Fruit fly (Drosophila melanogaster) whole organism, pupa: Measurements from ENCODE around the gene D.

Experiments
- CG10348 ChIP-seq: fragments of 200-800 bp; sonication (Bioruptor generic); IDR thresholded peaks from 2 replicates; pipeline ENCODE4 v1.3.6; 2022; ENCODE audit warnings: missing biosample characterization, missing genetic modification characterization
- CG12605 ChIP-seq: fragments of 200-800 bp; sonication (Bioruptor generic); IDR thresholded peaks from 2 replicates; pipeline ENCODE4 v1.3.6; 2022; ENCODE audit warnings: missing biosample characterization, missing genetic modification characterization
- CG13204 ChIP-seq: fragments of 200-800 bp; sonication (Bioruptor generic); optimal IDR thresholded peaks from 2 replicates; lab custom pipeline; 2018; ENCODE audit warnings: missing biosample characterization, mild to moderate bottlenecking, missing genetic modification characterization, moderate library complexity
- CG14655 ChIP-seq: fragments of 200-800 bp; sonication (Bioruptor generic); optimal IDR thresholded peaks from 3 replicates; lab custom pipeline; 2017; ENCODE audit warnings: mild to moderate bottlenecking, missing biosample characterization, missing genetic modification reagents, missing genetic modification characterization
- CG15710 ChIP-seq: fragments of 200-800 bp; sonication (Bioruptor generic); optimal IDR thresholded peaks from 2 replicates; lab custom pipeline; 2018; ENCODE audit warnings: missing biosample characterization, mild to moderate bottlenecking, missing genetic modification characterization, moderate library complexity
- CG17806 ChIP-seq: fragments of 200-800 bp; sonication (Bioruptor generic); optimal IDR thresholded peaks from 2 replicates; lab custom pipeline; 2018; ENCODE audit warnings: missing biosample characterization, mild to moderate bottlenecking, missing genetic modification characterization, moderate library complexity
- CG32121 ChIP-seq: fragments of 200-800 bp; sonication (Bioruptor generic); IDR thresholded peaks from 2 replicates; pipeline ENCODE4 v1.3.6; 2022; ENCODE audit warnings: missing biosample characterization, missing genetic modification characterization
- CG34367 ChIP-seq: fragments of 200-800 bp; sonication (Bioruptor generic); optimal IDR thresholded peaks from 2 replicates; lab custom pipeline; 2018; ENCODE audit warnings: missing biosample characterization, mild to moderate bottlenecking, missing genetic modification characterization
- CG4496 ChIP-seq: fragments of 200-800 bp; sonication (Bioruptor generic); IDR thresholded peaks from 3 replicates; pipeline ENCODE4 v1.3.6; 2022; ENCODE audit warnings: missing biosample characterization, missing genetic modification characterization
- CG8159 ChIP-seq: fragments of 200-800 bp; sonication (Bioruptor generic); optimal IDR thresholded peaks from 3 replicates; lab custom pipeline; 2018; ENCODE audit warnings: missing biosample characterization, mild to moderate bottlenecking, missing genetic modification characterization, moderate library complexity
- CG8301 ChIP-seq: fragments of 200-800 bp; sonication (Bioruptor generic); optimal IDR thresholded peaks from 2 replicates; lab custom pipeline; 2018; ENCODE audit warnings: missing biosample characterization, mild to moderate bottlenecking, missing genetic modification characterization
- CG9948 ChIP-seq: fragments of 200-800 bp; sonication (Bioruptor generic); optimal IDR thresholded peaks from 2 replicates; lab custom pipeline; 2018; ENCODE audit warnings: missing biosample characterization, mild to moderate bottlenecking, missing genetic modification characterization, moderate library complexity
- D1 ChIP-seq: fragments of 200-800 bp; sonication (Bioruptor generic); optimal IDR thresholded peaks from 2 replicates; lab custom pipeline; 2018; ENCODE audit warnings: missing biosample characterization, mild to moderate bottlenecking, missing genetic modification characterization, moderate library complexity
- EcR ChIP-seq: fragments of 200-800 bp; sonication (Bioruptor generic); optimal IDR thresholded peaks from 3 replicates; lab custom pipeline; 2019; ENCODE audit warnings: missing biosample characterization, missing genetic modification characterization, mild to moderate bottlenecking, moderate library complexity, missing genetic modification reagents
- Ets98B ChIP-seq: fragments of 200-800 bp; sonication (Bioruptor generic); IDR thresholded peaks from 2 replicates; pipeline ENCODE4 v1.3.6; 2022; ENCODE audit warnings: missing biosample characterization, missing genetic modification characterization
- Pif1A ChIP-seq: fragments of 200-800 bp; sonication (Bioruptor generic); optimal IDR thresholded peaks from 3 replicates; lab custom pipeline; 2016; ENCODE audit warnings: missing biosample characterization, missing genetic modification characterization
- Pif1B ChIP-seq: fragments of 200-800 bp; sonication (Bioruptor generic); optimal IDR thresholded peaks from 3 replicates; lab custom pipeline; 2016; ENCODE audit warnings: missing biosample characterization, missing genetic modification characterization
- Snoo ChIP-seq: fragments of 200-800 bp; sonication (Bioruptor generic); optimal IDR thresholded peaks from 3 replicates; lab custom pipeline; 2017; ENCODE audit warnings: missing biosample characterization, mild to moderate bottlenecking, missing genetic modification characterization, inconsistent platforms
- fd96Ca ChIP-seq: fragments of 200-800 bp; sonication (Bioruptor generic); IDR thresholded peaks from 3 replicates; pipeline ENCODE4 v1.3.6; 2022; ENCODE audit warnings: missing biosample characterization, missing genetic modification characterization
- gl ChIP-seq: fragments of 200-800 bp; sonication (Bioruptor generic); optimal IDR thresholded peaks from 2 replicates; lab custom pipeline; 2018; ENCODE audit warnings: missing biosample characterization, mild to moderate bottlenecking, missing genetic modification characterization
- rn ChIP-seq: fragments of 200-800 bp; sonication (Bioruptor generic); IDR thresholded peaks from 2 replicates; pipeline ENCODE4 v1.3.6; 2022; ENCODE audit warnings: missing biosample characterization, missing genetic modification characterization

D gene

dm6 chr3L:14203023-14203422, 24.6 kb upstream of the D start, which contains the start of gene saturn:
saturn (plus strand) TSS chr3L:14203323.
- TF ChIP-seq CG9948 (tag; lab: Kevin White, UChicago) (no peak), CG14655 (GFP tag; lab: Kevin White, UChicago) (no peak), Pif1A (no peak), CG34367 (no peak), CG10348 (GFP tag; lab: Robert Waterston, UW) (no peak), gl (tag; lab: Kevin White, UChicago) (no peak), CG4496 (GFP tag; lab: Robert Waterston, UW) (no peak), CG17806 (no peak), CG8159 (tag; lab: Kevin White, UChicago) (no peak), Pif1B (GFP tag; lab: Kevin White, UChicago) (no peak), fd96Ca (GFP tag; lab: Robert Waterston, UW) (no peak), CG12605 (GFP tag; lab: Robert Waterston, UW) (no peak), rn (GFP tag; lab: Robert Waterston, UW) (no peak), Ets98B (no peak), CG13204 (GFP tag; lab: Kevin White, UChicago) (no peak), CG8301 (tag; lab: Kevin White, UChicago) (no peak), EcR (GFP tag; lab: Kevin White, UChicago) (no peak), Snoo (tag; lab: Kevin White, UChicago) (no peak), CG15710 (tag; lab: Kevin White, UChicago) (no peak)

dm6 chr3L:14202318-14202717, 23.9 kb upstream of the D start:
- TF ChIP-seq CG32121 (GFP tag; lab: Robert Waterston, UW) (no peak), CG10348 (GFP tag; lab: Robert Waterston, UW) (no peak), CG9948 (tag; lab: Kevin White, UChicago) (no peak), CG15710 (tag; lab: Kevin White, UChicago) (no peak), EcR (GFP tag; lab: Kevin White, UChicago) (peak; percentile 78), CG34367 (no peak), CG13204 (GFP tag; lab: Kevin White, UChicago) (no peak)
- TF ChIP-seq, all 21 proteins: peak for 1

dm6 chr3L:14200966-14201365, 22.5 kb upstream of the D start:
- peak; percentile 18; the same call in 1 of the 2 replicates for TF ChIP-seq CG32121 (GFP tag; lab: Robert Waterston, UW)
- TF ChIP-seq D1 (tag; lab: Kevin White, UChicago): peak; percentile 24
- no peak for TF ChIP-seq fd96Ca (GFP tag; lab: Robert Waterston, UW)
- peak; percentile 52 for TF ChIP-seq EcR (GFP tag; lab: Kevin White, UChicago)
- no peak for TF ChIP-seq CG13204 (GFP tag; lab: Kevin White, UChicago)
- TF ChIP-seq CG34367: no peak

- no peak for TF ChIP-seq CG9948 (tag; lab: Kevin White, UChicago)
- no peak for TF ChIP-seq fd96Ca (GFP tag; lab: Robert Waterston, UW)
- TF ChIP-seq CG13204 (GFP tag; lab: Kevin White, UChicago): no peak
- no peak for TF ChIP-seq D1 (tag; lab: Kevin White, UChicago)
- no peak for TF ChIP-seq CG34367
Observed at dm6 chr3L:14198216-14198615, 19.8 kb upstream of the D start.

dm6 chr3L:14195714-14196113, 17.3 kb upstream of the D start:
- TF ChIP-seq CG17806 (no peak), CG15710 (tag; lab: Kevin White, UChicago) (no peak), CG14655 (GFP tag; lab: Kevin White, UChicago) (no peak), fd96Ca (GFP tag; lab: Robert Waterston, UW) (no peak), D1 (tag; lab: Kevin White, UChicago) (no peak), Ets98B (no peak), CG8159 (tag; lab: Kevin White, UChicago) (no peak), CG4496 (GFP tag; lab: Robert Waterston, UW) (no peak), gl (tag; lab: Kevin White, UChicago) (no peak), CG10348 (GFP tag; lab: Robert Waterston, UW) (no peak), Snoo (tag; lab: Kevin White, UChicago) (no peak), EcR (GFP tag; lab: Kevin White, UChicago) (no peak), CG34367 (no peak), CG32121 (GFP tag; lab: Robert Waterston, UW) (no peak), rn (GFP tag; lab: Robert Waterston, UW) (no peak), CG8301 (tag; lab: Kevin White, UChicago) (no peak), Pif1A (no peak)

- TF ChIP-seq CG8159 (tag; lab: Kevin White, UChicago): peak; percentile 6
- no peak for TF ChIP-seq Snoo (tag; lab: Kevin White, UChicago)
- TF ChIP-seq CG32121 (GFP tag; lab: Robert Waterston, UW): peak; percentile 35; the same call in 1 of the 2 replicates
Observed at dm6 chr3L:14193962-14194503, 15.6 kb upstream of the D start.

dm6 chr3L:14191476-14191752, 13.0 kb upstream of the D start:
- TF ChIP-seq rn (GFP tag; lab: Robert Waterston, UW) (no peak), CG12605 (GFP tag; lab: Robert Waterston, UW) (0 out of 2 replicates have a peak, but pooled peaks have one; percentile 32)
